Fruit fly (Drosophila melanogaster) whole organism, embryonic: ENCODE results near the gene Patr-1.

Experiments
- Atf3 ChIP-seq: fragments of 200-800 bp; sonication (Bioruptor generic); optimal IDR thresholded peaks from 3 replicates; lab custom pipeline; 2016; ENCODE audit warnings: missing biosample characterization, missing genetic modification characterization
- Blimp-1 ChIP-seq: fragments of 200-800 bp; sonication (Bioruptor generic); optimal IDR thresholded peaks from 3 replicates; lab custom pipeline; 2018; ENCODE audit warnings: missing biosample characterization, missing genetic modification characterization, mild to moderate bottlenecking, moderate library complexity, missing genetic modification reagents
- CG10267 ChIP-seq: fragments of 200-800 bp; sonication (Bioruptor generic); optimal IDR thresholded peaks from 2 replicates; lab custom pipeline; 2018; ENCODE audit warnings: missing biosample characterization, mild to moderate bottlenecking, missing genetic modification characterization, moderate library complexity
- CG10979 ChIP-seq: fragments of 200-800 bp; sonication (Bioruptor generic); optimal IDR thresholded peaks from 2 replicates; lab custom pipeline; 2018; ENCODE audit warnings: missing biosample characterization, mild to moderate bottlenecking, missing genetic modification characterization, moderate library complexity
- CG11504 ChIP-seq: fragments of 200-800 bp; sonication (Bioruptor generic); optimal IDR thresholded peaks from 3 replicates; lab custom pipeline; 2019; ENCODE audit warnings: missing biosample characterization, mild to moderate bottlenecking, missing genetic modification characterization, moderate library complexity
- CG11696 ChIP-seq: fragments of 200-800 bp; sonication (Bioruptor generic); IDR thresholded peaks from 2 replicates; pipeline ENCODE4 v1.3.6; 2022; ENCODE audit warnings: missing biosample characterization, missing genetic modification characterization
- CG12391 ChIP-seq: fragments of 200-800 bp; sonication (Bioruptor generic); optimal IDR thresholded peaks from 3 replicates; lab custom pipeline; 2018; ENCODE audit warnings: missing biosample characterization, mild to moderate bottlenecking, missing genetic modification characterization, moderate library complexity
- CG13424 ChIP-seq: fragments of 200-800 bp; sonication (Bioruptor generic); optimal IDR thresholded peaks from 2 replicates; lab custom pipeline; 2019; ENCODE audit warnings: missing biosample characterization, mild to moderate bottlenecking, missing genetic modification characterization, moderate library complexity
- CG15601 ChIP-seq: fragments of 200-800 bp; sonication (Bioruptor generic); optimal IDR thresholded peaks from 3 replicates; lab custom pipeline; 2019; ENCODE audit warnings: missing biosample characterization, mild to moderate bottlenecking, missing genetic modification characterization, moderate library complexity
- CG17359 ChIP-seq: fragments of 200-800 bp; sonication (Bioruptor generic); optimal IDR thresholded peaks from 3 replicates; lab custom pipeline; 2018; ENCODE audit warnings: missing biosample characterization, mild to moderate bottlenecking, missing genetic modification characterization, moderate library complexity
- CG17361 ChIP-seq: fragments of 200-800 bp; sonication (Bioruptor generic); IDR thresholded peaks from 3 replicates; pipeline ENCODE4 v1.3.6; 2022; ENCODE audit warnings: missing biosample characterization, missing genetic modification characterization
- CG17829 ChIP-seq: fragments of 200-800 bp; optimal IDR thresholded peaks from 2 replicates; lab custom pipeline; 2019; ENCODE audit warnings: missing biosample characterization, mild to moderate bottlenecking, missing genetic modification characterization, moderate library complexity
- CG18262 ChIP-seq: fragments of 200-800 bp; optimal IDR thresholded peaks from 3 replicates; lab custom pipeline; 2019; ENCODE audit warnings: missing biosample characterization, mild to moderate bottlenecking, missing genetic modification characterization, moderate library complexity
- CG2202 ChIP-seq: fragments of 200-800 bp; sonication (Bioruptor generic); optimal IDR thresholded peaks from 2 replicates; lab custom pipeline; 2018; ENCODE audit warnings: missing biosample characterization, mild to moderate bottlenecking, missing genetic modification characterization
- CG2712 ChIP-seq: fragments of 200-800 bp; optimal IDR thresholded peaks from 3 replicates; lab custom pipeline; 2019; ENCODE audit warnings: missing biosample characterization, mild to moderate bottlenecking, missing genetic modification characterization, moderate library complexity
- CG30403 ChIP-seq: fragments of 200-800 bp; sonication (Bioruptor generic); optimal IDR thresholded peaks from 3 replicates; lab custom pipeline; 2016; ENCODE audit warnings: missing biosample characterization, missing genetic modification characterization
- CG31441 ChIP-seq: fragments of 200-800 bp; sonication (Bioruptor generic); IDR thresholded peaks from 2 replicates; pipeline ENCODE4 v1.3.6; 2022; ENCODE audit warnings: missing biosample characterization, missing genetic modification characterization
- CG6254 ChIP-seq: fragments of 200-800 bp; sonication (Bioruptor generic); optimal IDR thresholded peaks from 3 replicates; lab custom pipeline; 2017; ENCODE audit warnings: mild to moderate bottlenecking, missing biosample characterization, missing genetic modification reagents, missing genetic modification characterization
- CG7839 ChIP-seq: fragments of 200-800 bp; sonication (Bioruptor generic); optimal IDR thresholded peaks from 3 replicates; lab custom pipeline; 2018; ENCODE audit warnings: missing biosample characterization, mild to moderate bottlenecking, missing genetic modification characterization, moderate library complexity
- CG8388 ChIP-seq: fragments of 200-800 bp; sonication (Bioruptor generic); optimal IDR thresholded peaks from 2 replicates; lab custom pipeline; 2019; ENCODE audit warnings: missing biosample characterization, mild to moderate bottlenecking, missing genetic modification characterization, moderate library complexity
- CG8478 ChIP-seq: fragments of >200 bp; optimal IDR thresholded peaks from 2 replicates; lab custom pipeline; 2018
- CG9437 ChIP-seq: fragments of 200-800 bp; sonication (Bioruptor generic); optimal IDR thresholded peaks from 2 replicates; lab custom pipeline; 2018; ENCODE audit warnings: missing biosample characterization, mild to moderate bottlenecking, missing genetic modification characterization
- D ChIP-seq, 2 experiments: fragments of 200-800 bp in 1 of 2; fragments of >200 bp in 1 of 2; sonication (Bioruptor generic) in 1 of 2; optimal IDR thresholded peaks; 2 replicates in 1 of 2; 3 replicates in 1 of 2; lab custom pipeline; 2017; ENCODE audit warnings: mild to moderate bottlenecking in 1 of 2, missing biosample characterization in 1 of 2, missing genetic modification characterization in 1 of 2, missing genetic modification reagents in 1 of 2
- D19A ChIP-seq: fragments of 200-800 bp; optimal IDR thresholded peaks from 3 replicates; lab custom pipeline; 2019; ENCODE audit warnings: missing biosample characterization, mild to moderate bottlenecking, missing genetic modification characterization, moderate library complexity
- Ets65A ChIP-seq: fragments of 200-800 bp; sonication (Bioruptor generic); peaks from one replicate; lab custom pipeline; 2016; ENCODE audit warnings: missing biosample characterization, missing genetic modification characterization
- NC2β ChIP-seq: fragments of 200-800 bp; sonication (Bioruptor generic); optimal IDR thresholded peaks from 2 replicates; lab custom pipeline; 2016; ENCODE audit warnings: missing biosample characterization, missing genetic modification characterization
- Oli ChIP-seq: fragments of 200-800 bp; sonication (Bioruptor generic); optimal IDR thresholded peaks from 2 replicates; lab custom pipeline; 2018; ENCODE audit warnings: missing biosample characterization, mild to moderate bottlenecking, missing genetic modification characterization, moderate library complexity
- Opbp ChIP-seq: fragments of 200-800 bp; sonication (Bioruptor generic); IDR thresholded peaks from 3 replicates; pipeline ENCODE4 v1.3.6; 2022; ENCODE audit warnings: missing biosample characterization, missing genetic modification characterization; ENCODE audit not compliant: partially characterized antibody
- Ssrp ChIP-seq: fragments of 200-800 bp; sonication (Bioruptor generic); optimal IDR thresholded peaks from 2 replicates; lab custom pipeline; 2018; ENCODE audit warnings: missing biosample characterization, mild to moderate bottlenecking, missing genetic modification characterization, moderate library complexity
- Xbp1 ChIP-seq: fragments of 200-800 bp; sonication (Bioruptor generic); optimal IDR thresholded peaks from 3 replicates; lab custom pipeline; 2016; ENCODE audit warnings: missing biosample characterization, mild to moderate bottlenecking, missing genetic modification characterization
- Xrp1 ChIP-seq: fragments of 200-800 bp; sonication (Bioruptor generic); IDR thresholded peaks from 2 replicates; pipeline ENCODE4 v1.3.6; 2022; ENCODE audit warnings: missing biosample characterization, missing genetic modification characterization
- az2 ChIP-seq: fragments of 200-800 bp; sonication (Bioruptor generic); optimal IDR thresholded peaks from 3 replicates; lab custom pipeline; 2016; ENCODE audit warnings: missing biosample characterization, missing genetic modification characterization
- bsh ChIP-seq, 2 experiments: fragments of 200-800 bp; sonication (Bioruptor generic); optimal IDR thresholded peaks; 2 replicates each; lab custom pipeline; 2017 to 2018; ENCODE audit warnings: mild to moderate bottlenecking in 2 of 2, missing biosample characterization in 2 of 2, missing genetic modification characterization in 2 of 2, moderate library complexity in 1 of 2
- dmrt11E ChIP-seq: fragments of 200-800 bp; sonication (Bioruptor generic); optimal IDR thresholded peaks from 3 replicates; lab custom pipeline; 2018; ENCODE audit warnings: missing biosample characterization, mild to moderate bottlenecking, missing genetic modification characterization, moderate library complexity
- fd64A ChIP-seq: fragments of 200-800 bp; sonication (Bioruptor generic); optimal IDR thresholded peaks from 3 replicates; lab custom pipeline; 2018; ENCODE audit warnings: missing biosample characterization, mild to moderate bottlenecking, missing genetic modification characterization
- fd96Cb ChIP-seq: fragments of 200-800 bp; sonication (Bioruptor generic); optimal IDR thresholded peaks from 2 replicates; lab custom pipeline; 2018; ENCODE audit warnings: missing biosample characterization, mild to moderate bottlenecking, missing genetic modification characterization, moderate library complexity
- gem ChIP-seq: fragments of 200-800 bp; sonication (Bioruptor generic); optimal IDR thresholded peaks from 2 replicates; lab custom pipeline; 2019; ENCODE audit warnings: missing biosample characterization, mild to moderate bottlenecking, missing genetic modification characterization, moderate library complexity
- lola ChIP-seq, 3 experiments: fragments of >200 bp in 2 of 3; fragments of 200-800 bp in 1 of 3; sonication (Bioruptor generic) in 1 of 3; optimal IDR thresholded peaks; 2 replicates each; lab custom pipeline; 2017 to 2019; ENCODE audit warnings: missing biosample characterization in 3 of 3, missing genetic modification characterization in 3 of 3, mild to moderate bottlenecking in 1 of 3, moderate library complexity in 1 of 3
- nmo ChIP-seq: fragments of 200-800 bp; sonication (Bioruptor generic); optimal IDR thresholded peaks from 2 replicates; lab custom pipeline; 2018; ENCODE audit warnings: missing biosample characterization, mild to moderate bottlenecking, missing genetic modification characterization, moderate library complexity
- phol ChIP-seq: fragments of 200-800 bp; sonication (Bioruptor generic); optimal IDR thresholded peaks from 3 replicates; lab custom pipeline; 2018; ENCODE audit warnings: missing biosample characterization, mild to moderate bottlenecking, missing genetic modification characterization, moderate library complexity
- row ChIP-seq: fragments of 200-800 bp; sonication (Bioruptor generic); IDR thresholded peaks from 3 replicates; pipeline ENCODE4 v1.3.6; 2022; ENCODE audit warnings: missing biosample characterization, missing genetic modification characterization
- salm ChIP-seq: fragments of 200-800 bp; sonication (Bioruptor generic); optimal IDR thresholded peaks from 2 replicates; lab custom pipeline; 2018; ENCODE audit warnings: missing biosample characterization, mild to moderate bottlenecking, missing genetic modification characterization
- sc ChIP-seq, 3 experiments: fragments of >200 bp in 2 of 3; fragments of 200-800 bp in 1 of 3; sonication (Bioruptor generic) in 1 of 3; optimal IDR thresholded peaks; 2 replicates in 2 of 3; 3 replicates in 1 of 3; lab custom pipeline; 2017; ENCODE audit warnings: mild to moderate bottlenecking in 1 of 3, missing biosample characterization in 1 of 3, missing genetic modification characterization in 1 of 3, missing genetic modification reagents in 1 of 3
- sim ChIP-seq: fragments of 200-800 bp; sonication (Bioruptor generic); IDR thresholded peaks from 2 replicates; pipeline ENCODE4 v1.3.6; 2022; ENCODE audit warnings: missing biosample characterization, missing genetic modification characterization
- slp2 ChIP-seq: fragments of 200-800 bp; sonication (Bioruptor generic); optimal IDR thresholded peaks from 2 replicates; lab custom pipeline; 2016; ENCODE audit warnings: missing biosample characterization, missing genetic modification characterization
- vfl ChIP-seq: fragments of 200-800 bp; sonication (Bioruptor generic); optimal IDR thresholded peaks from 2 replicates; lab custom pipeline; 2016; ENCODE audit warnings: missing biosample characterization, missing genetic modification characterization
- vvl ChIP-seq: fragments of 200-800 bp; sonication (Bioruptor generic); IDR thresholded peaks from 2 replicates; pipeline ENCODE4 v1.3.6; 2022; ENCODE audit warnings: missing biosample characterization, missing genetic modification characterization

Gene Patr-1

dm6 chr3R:17081359-17081935 is 38.1 kb downstream of the Patr-1 start:
- TF ChIP-seq sim (GFP tag; lab: Robert Waterston, UW) (no peak), dmrt11E (tag; lab: Kevin White, UChicago) (peak; percentile 32), CG6254 (peak; percentile 9), CG8388 (peak; percentile 34), Atf3 (GFP tag; lab: Kevin White, UChicago) (no peak), Ets65A (GFP tag; lab: Kevin White, UChicago) (peak; percentile 43), CG15601 (tag; lab: Kevin White, UChicago) (peak; percentile 25), CG9437 (GFP tag; lab: Kevin White, UChicago) (peak; percentile 9), slp2 (GFP tag; lab: Kevin White, UChicago) (no peak), Oli (tag; lab: Kevin White, UChicago) (peak; percentile 24), gem (tag; lab: Kevin White, UChicago) (peak; percentile 64), CG30403 (peak; percentile 3), vvl (GFP tag; lab: Robert Waterston, UW) (0 out of 2 replicates have a peak, but pooled peaks have one; percentile 9), CG11504 (tag; lab: Kevin White, UChicago) (peak; percentile 54), salm (tag; lab: Kevin White, UChicago) (peak; percentile 1), D (optimal IDR thresholded peaks at IDR 0.05; lab: Kevin White, UChicago) (no peak), D (GFP tag; optimal IDR thresholded peaks at IDR 0.05; lab: Kevin White, UChicago) (peak; percentile 12), CG17361 (GFP tag; lab: Robert Waterston, UW) (peak; percentile 30; the same call in 1 of the 3 replicates), CG17829 (peak; percentile 40), nmo (GFP tag; lab: Kevin White, UChicago) (peak; percentile 53), CG2202 (no peak), row (GFP tag; lab: Robert Waterston, UW) (0 out of 3 replicates have a peak, but pooled peaks have one; percentile 11), lola (GFP tag; optimal IDR thresholded peaks at IDR 0.05; lab: Kevin White, UChicago) (peak in 1 of 3 experiments; percentile 35), Opbp (GFP tag; lab: Robert Waterston, UW) (no peak), Xrp1 (GFP tag; lab: Robert Waterston, UW) (peak; percentile 28; the same call in 1 of the 2 replicates), vfl (GFP tag; lab: Kevin White, UChicago) (no peak), CG18262 (tag; lab: Kevin White, UChicago) (peak; percentile 52), sc (optimal IDR thresholded peaks at IDR 0.05; lab: Kevin White, UChicago) (no peak), sc (GFP tag; optimal IDR thresholded peaks at IDR 0.05; lab: Kevin White, UChicago) (peak; percentile 6), D19A (peak; percentile 94), CG31441 (peak; percentile 54; the same call in 1 of the 2 replicates), Blimp-1 (GFP tag; lab: Kevin White, UChicago) (peak; percentile 61), CG10979 (tag; lab: Kevin White, UChicago) (peak; percentile 38), az2 (GFP tag; lab: Kevin White, UChicago) (peak; percentile 6), CG10267 (peak; percentile 25), bsh (GFP tag; optimal IDR thresholded peaks at IDR 0.05; lab: Kevin White, UChicago) (peak; percentile 51 to 60), CG11696 (GFP tag; lab: Robert Waterston, UW) (no peak), CG7839 (tag; lab: Kevin White, UChicago) (peak; percentile 28), fd96Cb (tag; lab: Kevin White, UChicago) (peak; percentile 12), CG13424 (peak; percentile 42), CG8478 (lab: Kevin White, UChicago) (no peak), fd64A (GFP tag; lab: Kevin White, UChicago) (no peak), phol (peak; percentile 34), Xbp1 (GFP tag; lab: Kevin White, UChicago) (no peak), CG12391 (tag; lab: Kevin White, UChicago) (peak; percentile 27), CG17359 (tag; lab: Kevin White, UChicago) (peak; percentile 10), Ssrp (tag; lab: Kevin White, UChicago) (peak; percentile 42), CG2712 (tag; lab: Kevin White, UChicago) (peak; percentile 57), NC2β (GFP tag; lab: Kevin White, UChicago) (no peak)
